Worm (Caenorhabditis elegans) whole organism, L3 larva: Measurements from ENCODE around the gene lbp-1.
A peak's percentile ranks its signal among the peaks of the same experiment; 100 is the strongest.

ENCODE experiments used
- R02D3.7 ChIP-seq: fragments of 150-350 bp; optimal IDR thresholded peaks from 2 replicates; lab custom pipeline; 2014; ENCODE audit warnings: missing biosample characterization, missing genetic modification characterization
- ZK546.5 ChIP-seq: sonication (generic microtip); optimal IDR thresholded peaks from 2 replicates; lab custom pipeline; 2017; ENCODE audit warnings: missing biosample characterization, missing genetic modification characterization
- aly-2 ChIP-seq: fragments of 150-350 bp; optimal IDR thresholded peaks from 2 replicates; lab custom pipeline; 2014; ENCODE audit warnings: missing biosample characterization, missing genetic modification characterization
- ceh-16 ChIP-seq: sonication (generic microtip); optimal IDR thresholded peaks from 2 replicates; lab custom pipeline; 2017; ENCODE audit warnings: missing biosample characterization, missing genetic modification characterization
- ceh-28 ChIP-seq: fragments of 150-350 bp; optimal IDR thresholded peaks from 2 replicates; lab custom pipeline; 2014; ENCODE audit warnings: missing biosample characterization, missing genetic modification reagents, missing genetic modification characterization
- ceh-82 ChIP-seq: fragments of 150-350 bp; optimal IDR thresholded peaks from 2 replicates; lab custom pipeline; 2014; ENCODE audit warnings: missing biosample characterization, missing genetic modification characterization
- ceh-9 ChIP-seq: sonication (generic microtip); optimal IDR thresholded peaks from 2 replicates; lab custom pipeline; 2018; ENCODE audit warnings: missing biosample characterization, missing genetic modification characterization
- daf-12 ChIP-seq: fragments of 150-350 bp; optimal IDR thresholded peaks from 2 replicates; lab custom pipeline; 2014; ENCODE audit warnings: missing biosample characterization, missing genetic modification reagents, missing genetic modification characterization
- egl-27 ChIP-seq: sonication (generic microtip); optimal IDR thresholded peaks from 4 replicates; lab custom pipeline; 2017; ENCODE audit warnings: missing biosample characterization, missing genetic modification reagents, missing genetic modification characterization
- egl-5 ChIP-seq: fragments of 150-350 bp; optimal IDR thresholded peaks from 2 replicates; lab custom pipeline; 2017; ENCODE audit warnings: missing biosample characterization, missing genetic modification reagents, missing genetic modification characterization, inconsistent platforms
- elt-1 ChIP-seq: fragments of 150-350 bp; optimal IDR thresholded peaks from 2 replicates; lab custom pipeline; 2014; ENCODE audit warnings: missing biosample characterization, missing genetic modification characterization
- elt-2 ChIP-seq: sonication (generic microtip); optimal IDR thresholded peaks from 2 replicates; lab custom pipeline; 2016; ENCODE audit warnings: missing genetic modification reagents, mild to moderate bottlenecking, missing genetic modification characterization, missing compliant biosample characterization
- fkh-10 ChIP-seq: sonication (generic microtip); optimal IDR thresholded peaks from 2 replicates; lab custom pipeline; 2017; ENCODE audit warnings: missing biosample characterization, missing genetic modification reagents, missing genetic modification characterization
- jun-1 ChIP-seq: fragments of 150-350 bp; optimal IDR thresholded peaks from 2 replicates; lab custom pipeline; 2014; ENCODE audit warnings: missing biosample characterization, missing genetic modification reagents, missing genetic modification characterization
- lin-15B ChIP-seq: fragments of 150-350 bp; optimal IDR thresholded peaks from 2 replicates; lab custom pipeline; 2014; ENCODE audit warnings: missing biosample characterization, missing genetic modification characterization
- mdl-1 ChIP-seq: fragments of 150-350 bp; optimal IDR thresholded peaks from 2 replicates; lab custom pipeline; 2014; ENCODE audit warnings: missing biosample characterization, missing genetic modification characterization
- mml-1 ChIP-seq: fragments of 150-350 bp; sonication (generic microtip); optimal IDR thresholded peaks from 3 replicates; lab custom pipeline; 2014; ENCODE audit warnings: missing biosample characterization, missing genetic modification characterization
- nfya-1 ChIP-seq: sonication (generic microtip); optimal IDR thresholded peaks from 2 replicates; lab custom pipeline; 2017; ENCODE audit warnings: missing genetic modification characterization, mild to moderate bottlenecking, missing compliant biosample characterization, antibody characterized with exemption, moderate library complexity; ENCODE audit not compliant: insufficient read depth
- nhr-12 ChIP-seq: fragments of 150-350 bp; optimal IDR thresholded peaks from 2 replicates; lab custom pipeline; 2014; ENCODE audit warnings: missing biosample characterization, missing genetic modification characterization
- nhr-23 ChIP-seq: fragments of 150-350 bp; optimal IDR thresholded peaks from 2 replicates; lab custom pipeline; 2014; ENCODE audit warnings: missing biosample characterization, missing genetic modification reagents, missing genetic modification characterization
- nhr-43 ChIP-seq: sonication (generic microtip); optimal IDR thresholded peaks from 2 replicates; lab custom pipeline; 2016; ENCODE audit warnings: mild to moderate bottlenecking, missing genetic modification characterization, missing compliant biosample characterization; ENCODE audit not compliant: poor library complexity, severe bottlenecking
- nhr-77 ChIP-seq: fragments of 150-350 bp; optimal IDR thresholded peaks from 2 replicates; lab custom pipeline; 2014; ENCODE audit warnings: missing biosample characterization, missing genetic modification characterization
- pqm-1 ChIP-seq: fragments of 150-350 bp; optimal IDR thresholded peaks from 2 replicates; lab custom pipeline; 2017; ENCODE audit warnings: missing biosample characterization, missing genetic modification characterization, inconsistent platforms
- sea-2 ChIP-seq: fragments of 150-350 bp; sonication (generic microtip); optimal IDR thresholded peaks from 4 replicates; lab custom pipeline; 2014; ENCODE audit warnings: missing biosample characterization, missing genetic modification reagents, missing genetic modification characterization
- snpc-4 ChIP-seq: fragments of 150-350 bp; optimal IDR thresholded peaks from 2 replicates; lab custom pipeline; 2014; ENCODE audit warnings: missing biosample characterization, missing genetic modification characterization
- tbx-2 ChIP-seq: sonication (generic microtip); optimal IDR thresholded peaks from 2 replicates; lab custom pipeline; 2016; ENCODE audit warnings: mild to moderate bottlenecking, missing genetic modification characterization, missing compliant biosample characterization
- unc-39 ChIP-seq: sonication (generic microtip); optimal IDR thresholded peaks from 4 replicates; lab custom pipeline; 2017; ENCODE audit warnings: missing biosample characterization, missing genetic modification characterization
- unc-62 ChIP-seq: fragments of 150-350 bp; sonication (generic microtip); optimal IDR thresholded peaks from 4 replicates; lab custom pipeline; 2014; ENCODE audit warnings: missing biosample characterization, missing genetic modification reagents, missing genetic modification characterization

The lbp-1 gene

DNA sequence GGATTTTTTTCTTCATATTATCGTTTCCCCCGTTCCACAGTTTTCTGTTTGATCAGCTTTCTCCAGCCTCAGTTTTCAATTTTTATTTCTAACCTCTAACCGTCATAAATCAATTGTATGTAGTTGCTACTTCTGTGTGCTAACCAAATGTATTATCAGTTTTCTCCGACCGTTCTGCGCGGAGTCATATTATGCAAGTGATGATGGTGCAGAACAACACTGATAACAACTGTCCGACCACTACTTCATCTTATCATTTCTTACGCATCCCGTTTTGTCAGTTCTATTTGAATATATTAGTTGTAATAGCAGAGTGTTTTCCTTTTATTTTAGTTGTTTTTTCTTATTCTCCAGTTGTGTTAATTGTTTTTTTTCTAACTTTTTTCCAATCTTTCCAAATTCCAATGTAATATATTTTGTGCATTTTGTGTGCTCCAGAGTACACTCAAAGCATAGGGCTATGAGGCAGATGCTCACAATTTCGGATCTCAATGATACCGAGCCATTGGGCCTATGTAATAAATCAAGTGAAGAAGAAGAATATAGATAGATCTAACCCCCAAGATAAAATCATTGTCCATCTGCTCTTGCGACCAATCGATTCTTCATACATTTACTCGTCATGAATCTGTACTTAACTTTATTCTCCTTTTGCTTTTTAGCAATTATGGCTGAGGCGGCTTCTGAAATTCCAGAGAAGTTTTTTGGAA lies 2.0 kb upstream of the lbp-1 start, which contains the start of gene lbp-3:
lbp-3 (plus strand) TSS at position 589 of the 710 bp plus-strand sequence.
- TF ChIP-seq jun-1 (tag; lab: Kevin White, UChicago), result no peak
- TF ChIP-seq elt-2 (tag; lab: Kevin White, UChicago), result peak; percentile 98
- peak; percentile 100 for TF ChIP-seq pqm-1 (tag; lab: Kevin White, UChicago)

DNA sequence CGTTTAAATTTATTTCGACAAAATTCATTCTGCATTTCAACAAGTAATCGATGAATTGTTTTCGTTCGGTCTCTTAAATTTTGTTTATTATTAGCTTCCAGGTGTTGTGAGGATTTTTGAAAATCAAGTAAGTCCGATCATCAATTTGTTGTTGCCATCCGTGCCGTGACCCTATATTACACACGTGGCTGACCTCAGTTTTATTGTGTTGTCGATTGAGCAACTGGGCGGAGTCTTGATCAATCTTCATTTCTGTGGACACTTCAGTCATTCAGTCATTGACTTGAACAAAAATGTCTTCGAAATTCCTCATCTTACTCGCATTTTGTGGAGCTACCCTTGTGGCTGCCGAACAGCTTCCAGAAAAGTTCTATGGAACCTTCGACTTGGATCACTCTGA lies 1.6 kb downstream of the lbp-1 start, which contains the start of gene lbp-2:
lbp-2 (plus strand) TSS at position 102 of the 400 bp plus-strand sequence.
- peak; percentile 14 for TF ChIP-seq nfya-1 (tag; lab: Kevin White, UChicago)
- no peak for TF ChIP-seq nhr-43 (tag; lab: Kevin White, UChicago)
- TF ChIP-seq, all 47 proteins: peak for 1

DNA sequence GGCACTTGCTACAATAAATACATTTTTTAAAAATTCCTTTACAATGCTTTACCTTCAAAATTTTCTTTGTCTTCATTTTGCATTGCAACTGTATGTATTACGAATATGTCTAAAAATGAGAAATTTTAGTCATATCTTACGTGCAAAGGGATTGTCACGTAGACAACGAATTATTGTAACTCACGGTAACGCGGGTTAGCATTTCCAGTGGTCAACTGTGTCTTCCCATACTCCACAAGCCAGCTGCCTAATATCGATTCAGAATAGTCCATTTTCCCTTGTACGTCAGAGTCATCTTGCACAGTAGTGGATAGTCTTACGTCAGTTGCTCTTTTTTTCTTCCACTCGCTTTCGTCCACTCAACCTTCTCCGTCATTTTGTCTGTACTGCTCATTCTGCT lies 3.7 kb downstream of the lbp-1 start, which contains the start of gene fbxb-71:
fbxb-71 (plus strand) TSS at position 301 of the 400 bp plus-strand sequence.
- TF ChIP-seq ZK546.5 (tag; lab: Kevin White, UChicago) (no peak), nhr-77 (tag; lab: Kevin White, UChicago) (no peak), tbx-2 (no peak), egl-5 (no peak), mml-1 (tag; lab: Kevin White, UChicago) (no peak)

DNA sequence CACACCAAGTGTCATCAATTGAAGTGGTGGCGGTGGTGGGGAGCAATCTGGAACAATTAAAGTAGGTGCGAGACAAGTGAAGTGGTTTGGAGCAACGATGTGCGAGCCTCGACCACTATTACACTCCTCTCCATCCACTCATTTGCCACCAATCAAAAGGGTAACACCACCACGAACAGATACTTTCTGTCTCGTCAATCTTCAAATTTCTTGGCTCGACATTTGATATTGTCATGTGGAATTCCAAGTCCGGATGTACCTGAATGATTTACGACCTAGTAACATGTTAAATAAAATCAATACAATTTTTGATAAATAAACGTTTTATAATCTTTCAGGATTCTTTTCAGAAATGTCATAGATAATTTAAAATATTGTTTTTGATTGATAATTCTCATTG lies 11.9 kb downstream of the lbp-1 start, which contains the start of gene sul-1:
sul-1 (minus strand) TSS at position 101 of the 400 bp plus-strand sequence.
- TF ChIP-seq nhr-23 (tag; lab: Kevin White, UChicago) (no peak), aly-2 (tag; lab: Kevin White, UChicago) (no peak), ceh-16 (tag; lab: Kevin White, UChicago) (no peak), ceh-28 (tag; lab: Kevin White, UChicago) (no peak), elt-2 (tag; lab: Kevin White, UChicago) (no peak), nfya-1 (tag; lab: Kevin White, UChicago) (no peak), nhr-12 (tag; lab: Kevin White, UChicago) (no peak), lin-15B (tag; lab: Kevin White, UChicago) (no peak), fkh-10 (GFP tag; lab: Kevin White, UChicago) (no peak), elt-1 (tag; lab: Kevin White, UChicago) (no peak), snpc-4 (no peak)

DNA sequence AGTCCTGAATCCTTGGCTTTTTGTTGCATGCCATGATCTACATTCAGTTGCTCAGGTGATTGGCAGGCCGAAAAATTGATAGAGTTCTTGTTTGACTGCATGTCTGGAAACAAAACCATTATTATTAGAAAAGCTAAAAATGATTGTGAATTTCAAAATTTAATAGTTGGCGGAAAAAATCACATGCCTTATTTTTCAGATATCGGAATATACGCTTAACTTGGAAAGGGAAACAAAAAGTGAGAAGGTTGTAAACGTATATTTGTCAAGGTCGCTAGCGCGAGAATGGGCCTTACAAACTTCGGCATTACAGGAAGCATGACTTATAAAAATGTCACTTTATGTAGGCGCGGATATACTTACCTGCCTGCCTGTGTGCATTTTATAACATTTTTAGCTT lies 12.7 kb downstream of the lbp-1 start, which contains the start of gene K09C4.9:
K09C4.9 (minus strand) TSS at position 101 of the 400 bp plus-strand sequence.
- no peak for TF ChIP-seq pqm-1 (tag; lab: Kevin White, UChicago)
- no peak for TF ChIP-seq jun-1 (tag; lab: Kevin White, UChicago)
- TF ChIP-seq unc-62, result no peak
- TF ChIP-seq R02D3.7 (tag; lab: Kevin White, UChicago), result no peak
- no peak for TF ChIP-seq egl-27 (tag; lab: Kevin White, UChicago)
- TF ChIP-seq ZK546.5 (tag; lab: Kevin White, UChicago), result no peak
- TF ChIP-seq elt-2 (tag; lab: Kevin White, UChicago), result no peak
- TF ChIP-seq sea-2 (GFP tag; lab: Kevin White, UChicago), result no peak
- TF ChIP-seq mdl-1 (tag; lab: Kevin White, UChicago), result no peak
- no peak for TF ChIP-seq ceh-9 (tag; lab: Kevin White, UChicago)

DNA sequence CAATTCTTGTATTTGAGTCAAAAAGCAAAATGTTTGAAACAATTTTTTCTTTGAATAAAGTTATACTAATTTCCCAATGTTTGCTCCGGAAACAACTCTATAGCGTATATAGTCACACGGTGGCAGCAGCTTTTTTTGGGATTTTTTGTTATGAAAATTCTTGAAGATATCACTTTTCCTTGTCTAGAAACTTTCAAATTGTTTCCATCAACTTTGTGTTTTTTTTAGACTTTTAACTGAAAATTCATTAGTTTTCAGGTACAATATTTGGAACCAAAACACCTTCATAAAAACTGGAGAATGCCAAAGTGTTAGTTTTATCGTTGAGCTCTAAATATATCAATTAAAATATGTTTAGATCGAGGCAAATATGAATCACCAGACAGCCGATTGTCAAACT lies 13.6 kb downstream of the lbp-1 start, which contains the start of gene K09C4.7:
K09C4.7 (plus strand) TSS at position 301 of the 400 bp plus-strand sequence.
- TF ChIP-seq ceh-82 (tag; lab: Kevin White, UChicago) (no peak), unc-39 (tag; lab: Kevin White, UChicago) (no peak), egl-5 (no peak), elt-1 (tag; lab: Kevin White, UChicago) (no peak), daf-12 (tag; lab: Kevin White, UChicago) (no peak), unc-62 (no peak), ceh-9 (tag; lab: Kevin White, UChicago) (no peak)
